Worm (Caenorhabditis elegans): ENCODE data around the gene B0222.5.

The B0222.5 gene

ce11 chrV:9152339-9152738 is 2.3 kb downstream of the B0222.5 start:
- TF ChIP-seq fkh-3 (tag; optimal IDR thresholded peaks at IDR 0.05), result no peak
- no peak for TF ChIP-seq hsf-1 (GFP tag; IDR thresholded peaks at IDR 0.05)
- no peak for TF ChIP-seq F57C9.4 (tag; optimal IDR thresholded peaks at IDR 0.05)
- no peak for TF ChIP-seq K12H6.12 (tag; optimal IDR thresholded peaks at IDR 0.05)
- TF ChIP-seq bed-1 (GFP tag; IDR thresholded peaks at IDR 0.05), result no peak
- TF ChIP-seq nhr-120 (GFP tag; IDR thresholded peaks at IDR 0.05), result no peak
- TF ChIP-seq cebp-1 (GFP tag; IDR thresholded peaks at IDR 0.05), result no peak
- no peak for TF ChIP-seq cebp-1 (tag; optimal IDR thresholded peaks at IDR 0.05)
- no peak for TF ChIP-seq die-1 (tag; optimal IDR thresholded peaks at IDR 0.05)
- TF ChIP-seq F33H1.4 (GFP tag; IDR thresholded peaks at IDR 0.05), result no peak
- TF ChIP-seq Y53F4B.3 (GFP tag; IDR thresholded peaks at IDR 0.05), result no peak
- TF ChIP-seq efl-1 (GFP tag; optimal IDR thresholded peaks at IDR 0.05), result no peak
- no peak for TF ChIP-seq dox-1 (GFP tag; IDR thresholded peaks at IDR 0.05)

- TF ChIP-seq ztf-3 (GFP tag; optimal IDR thresholded peaks at IDR 0.05), result no peak
- no peak for TF ChIP-seq lin-26 (GFP tag; IDR thresholded peaks at IDR 0.05)
- TF ChIP-seq snpc-4 (GFP tag; optimal IDR thresholded peaks at IDR 0.05), result no peak
- no peak for TF ChIP-seq snpc-4 (tag; optimal IDR thresholded peaks at IDR 0.05)
- TF ChIP-seq F39B2.1 (GFP tag; IDR thresholded peaks at IDR 0.05), result no peak
- TF ChIP-seq nhr-90 (tag; optimal IDR thresholded peaks at IDR 0.05), result no peak
- no peak for TF ChIP-seq dpl-1 (GFP tag; optimal IDR thresholded peaks at IDR 0.05)
- TF ChIP-seq egl-18 (GFP tag; IDR thresholded peaks at IDR 0.05), result no peak
- no peak for TF ChIP-seq hsf-1 (GFP tag; IDR thresholded peaks at IDR 0.05)
- no peak for TF ChIP-seq Y79H2A.3 (GFP tag; conservative IDR thresholded peaks at IDR 0.05)
- TF ChIP-seq mxl-1 (tag; optimal IDR thresholded peaks at IDR 0.05), result no peak
- TF ChIP-seq rpc-1 (optimal IDR thresholded peaks at IDR 0.05), result no peak
- TF ChIP-seq rpc-1 (tag; optimal IDR thresholded peaks at IDR 0.05), result no peak
- no peak for TF ChIP-seq let-607 (tag; optimal IDR thresholded peaks at IDR 0.05)
- no peak for TF ChIP-seq F57A8.1 (GFP tag; optimal IDR thresholded peaks at IDR 0.05)
These were observed 6.5 kb downstream of the B0222.5 start for ce11 chrV:9148151-9148550.

- TF ChIP-seq akir-1 (GFP tag; optimal IDR thresholded peaks at IDR 0.05) (no peak), Y67H2A.10 (GFP tag; conservative IDR thresholded peaks at IDR 0.05) (no peak), hmg-1.2 (GFP tag; IDR thresholded peaks at IDR 0.05) (peak; percentile 33; the same call in 1 of the 2 replicates)
These were observed 7.7 kb downstream of the B0222.5 start, which contains the start of gene spl-2 for ce11 chrV:9146849-9147557. spl-2 (minus strand) TSS chrV:9146899.

ce11 chrV:9146196-9146595 is 8.5 kb downstream of the B0222.5 start:
- TF ChIP-seq nfya-1 (tag; optimal IDR thresholded peaks at IDR 0.05; ENCODE audit: borderline replicate concordance, insufficient read depth) (no peak), nhr-80 (tag; optimal IDR thresholded peaks at IDR 0.05) (peak; percentile 70)

- TF ChIP-seq ztf-26 (tag; optimal IDR thresholded peaks at IDR 0.05) (no peak), hmg-1.2 (GFP tag; IDR thresholded peaks at IDR 0.05) (no peak), aptf-2 (GFP tag; conservative IDR thresholded peaks at IDR 0.05) (no peak), repo-1 (tag; optimal IDR thresholded peaks at IDR 0.05) (no peak), F55B11.4 (tag; optimal IDR thresholded peaks at IDR 0.05; ENCODE audit: borderline replicate concordance, insufficient read depth) (no peak), ama-1 (optimal IDR thresholded peaks at IDR 0.05) (no peak), ama-1 (GFP tag; optimal IDR thresholded peaks at IDR 0.05) (no peak), madf-10 (tag; optimal IDR thresholded peaks at IDR 0.05) (no peak), hmg-20 (GFP tag; IDR thresholded peaks at IDR 0.05) (no peak), attf-5 (GFP tag; optimal IDR thresholded peaks at IDR 0.05) (no peak), madf-8 (GFP tag; conservative IDR thresholded peaks at IDR 0.05) (no peak), ets-4 (GFP tag; optimal IDR thresholded peaks at IDR 0.05) (no peak), F52B5.7 (tag; optimal IDR thresholded peaks at IDR 0.05) (no peak), snpc-1.1 (tag; optimal IDR thresholded peaks at IDR 0.05; ENCODE audit: insufficient read depth) (no peak)
These were observed 10.8 kb downstream of the B0222.5 start for ce11 chrV:9143896-9144295.
